Worm (Caenorhabditis elegans) whole organism, L4 larva: ENCODE data around the gene C14E2.4.

Source experiments
- F44E2.7 ChIP-seq: fragments of 200-800 bp; sonication (Bioruptor generic); IDR thresholded peaks from 2 replicates; pipeline ENCODE4 v2.1.2; 2022; ENCODE audit warnings: missing genetic modification characterization, missing compliant biosample characterization
- T20F7.1 ChIP-seq: fragments of 200-800 bp; sonication (Bioruptor generic); optimal IDR thresholded peaks from 2 replicates; lab custom pipeline; 2018; ENCODE audit warnings: mild to moderate bottlenecking, missing genetic modification characterization, missing compliant biosample characterization
- Y105C5A.15 ChIP-seq: fragments of 200-800 bp; sonication (Bioruptor generic); IDR thresholded peaks from 2 replicates; pipeline ENCODE4 v1.3.6; 2022; ENCODE audit warnings: missing genetic modification characterization, missing compliant biosample characterization
- Y5F2A.4 ChIP-seq: fragments of 200-800 bp; sonication (Bioruptor generic); optimal IDR thresholded peaks from 2 replicates; lab custom pipeline; 2018; ENCODE audit warnings: mild to moderate bottlenecking, missing genetic modification characterization, missing compliant biosample characterization
- Y75B8A.6 ChIP-seq: fragments of 200-800 bp; sonication (Bioruptor generic); IDR thresholded peaks from 2 replicates; pipeline ENCODE4 v1.3.6; 2022; ENCODE audit warnings: missing genetic modification reagents, missing genetic modification characterization, missing compliant biosample characterization
- aly-2 ChIP-seq: sonication (generic microtip); optimal IDR thresholded peaks from 2 replicates; lab custom pipeline; 2018; ENCODE audit warnings: missing biosample characterization, missing genetic modification characterization
- ama-1 ChIP-seq: fragments of 150-350 bp; optimal IDR thresholded peaks from 2 replicates; lab custom pipeline; 2014; ENCODE audit warnings: inconsistent platforms, mixed read lengths
- arid-1 ChIP-seq: fragments of 200-800 bp; sonication (Bioruptor generic); conservative IDR thresholded peaks from 2 replicates; pipeline ENCODE4 v1.3.6; 2022; ENCODE audit warnings: missing genetic modification reagents, missing genetic modification characterization, missing compliant biosample characterization
- attf-4 ChIP-seq: sonication (generic microtip); optimal IDR thresholded peaks from 3 replicates; lab custom pipeline; 2017; ENCODE audit warnings: missing biosample characterization, missing genetic modification characterization
- ceh-32 ChIP-seq: sonication (generic microtip); optimal IDR thresholded peaks from 2 replicates; lab custom pipeline; 2016; ENCODE audit warnings: mild to moderate bottlenecking, missing genetic modification characterization, missing compliant biosample characterization; ENCODE audit not compliant: poor library complexity
- ces-1 ChIP-seq: fragments of 150-350 bp; sonication (generic microtip); optimal IDR thresholded peaks from 4 replicates; lab custom pipeline; 2014; ENCODE audit warnings: missing biosample characterization, missing genetic modification reagents, missing genetic modification characterization
- cey-2 ChIP-seq: sonication (generic microtip); optimal IDR thresholded peaks from 3 replicates; lab custom pipeline; 2017; ENCODE audit warnings: missing genetic modification characterization, mild to moderate bottlenecking, missing compliant biosample characterization, antibody characterized with exemption, borderline replicate concordance; ENCODE audit not compliant: insufficient read depth
- ctbp-1 ChIP-seq: fragments of 200-800 bp; sonication (Bioruptor generic); IDR thresholded peaks from 2 replicates; pipeline ENCODE4 v1.3.6; 2022; ENCODE audit warnings: missing genetic modification reagents, missing genetic modification characterization, missing compliant biosample characterization
- dmd-9 ChIP-seq: fragments of 200-800 bp; sonication (Bioruptor generic); IDR thresholded peaks from 2 replicates; pipeline ENCODE4 v1.3.6; 2022; ENCODE audit warnings: missing genetic modification reagents, missing genetic modification characterization, missing compliant biosample characterization
- duxl-1 ChIP-seq: sonication (generic microtip); optimal IDR thresholded peaks from 2 replicates; lab custom pipeline; 2016; ENCODE audit warnings: mild to moderate bottlenecking, missing genetic modification characterization, moderate library complexity, missing compliant biosample characterization; ENCODE audit not compliant: poor library complexity
- hlh-30 ChIP-seq: sonication (generic microtip); optimal IDR thresholded peaks from 2 replicates; lab custom pipeline; 2017; ENCODE audit warnings: antibody characterized with exemption, mild to moderate bottlenecking, missing genetic modification characterization, missing compliant biosample characterization; ENCODE audit not compliant: insufficient read depth
- hmg-1.1 ChIP-seq: fragments of 200-800 bp; sonication (Bioruptor generic); IDR thresholded peaks from 2 replicates; pipeline ENCODE4 v1.3.6; 2022; ENCODE audit warnings: missing genetic modification reagents, missing genetic modification characterization, missing compliant biosample characterization
- jun-1 ChIP-seq: fragments of 150-350 bp; optimal IDR thresholded peaks from 2 replicates; lab custom pipeline; 2014; ENCODE audit warnings: missing biosample characterization, missing genetic modification reagents, missing genetic modification characterization
- lim-7 ChIP-seq: fragments of 200-800 bp; sonication (Bioruptor generic); IDR thresholded peaks from 2 replicates; pipeline ENCODE4 v1.3.6; 2022; ENCODE audit warnings: missing genetic modification characterization, missing compliant biosample characterization
- lin-1 ChIP-seq: fragments of 200-800 bp; sonication (Bioruptor generic); IDR thresholded peaks from 2 replicates; pipeline ENCODE4 v1.3.6; 2022; ENCODE audit warnings: missing genetic modification reagents, missing genetic modification characterization, missing compliant biosample characterization
- lin-15B ChIP-seq: fragments of 150-350 bp; sonication (generic microtip); optimal IDR thresholded peaks from 3 replicates; lab custom pipeline; 2014; ENCODE audit warnings: missing biosample characterization, missing genetic modification characterization
- lin-38 ChIP-seq: fragments of 200-800 bp; sonication (Bioruptor generic); IDR thresholded peaks from 2 replicates; pipeline ENCODE4 v1.3.6; 2022; ENCODE audit warnings: missing genetic modification reagents, missing genetic modification characterization, missing compliant biosample characterization
- lin-39 ChIP-seq: fragments of 150-350 bp; optimal IDR thresholded peaks from 2 replicates; lab custom pipeline; 2014; ENCODE audit warnings: missing biosample characterization, missing genetic modification reagents, missing genetic modification characterization
- lir-3 ChIP-seq: sonication (generic microtip); optimal IDR thresholded peaks from 2 replicates; lab custom pipeline; 2016; ENCODE audit warnings: mild to moderate bottlenecking, missing genetic modification characterization, missing compliant biosample characterization
- lsy-2 ChIP-seq, 2 experiments: fragments of 150-350 bp in 1 of 2; sonication (generic microtip) in 1 of 2; optimal IDR thresholded peaks; 2 replicates each; lab custom pipeline; 2014 to 2017; ENCODE audit warnings: missing biosample characterization in 2 of 2, missing genetic modification characterization in 2 of 2
- mdl-1 ChIP-seq, 2 experiments: fragments of 150-350 bp in 1 of 2; sonication (generic microtip) in 1 of 2; optimal IDR thresholded peaks; 2 replicates each; lab custom pipeline; 2014 to 2017; ENCODE audit warnings: missing biosample characterization in 2 of 2, missing genetic modification characterization in 2 of 2
- mep-1 ChIP-seq: fragments of 150-350 bp; sonication (generic microtip); optimal IDR thresholded peaks from 3 replicates; lab custom pipeline; 2014; ENCODE audit warnings: missing biosample characterization, missing genetic modification characterization
- mxl-3 ChIP-seq: fragments of 200-800 bp; sonication (Bioruptor generic); optimal IDR thresholded peaks from 2 replicates; lab custom pipeline; 2018; ENCODE audit warnings: mild to moderate bottlenecking, missing genetic modification characterization, missing compliant biosample characterization
- nhr-10 ChIP-seq: fragments of 150-350 bp; optimal IDR thresholded peaks from 2 replicates; lab custom pipeline; 2014; ENCODE audit warnings: missing biosample characterization, missing genetic modification characterization
- nhr-237 ChIP-seq: sonication (generic microtip); optimal IDR thresholded peaks from 2 replicates; lab custom pipeline; 2017; ENCODE audit warnings: missing biosample characterization, missing genetic modification characterization
- nhr-41 ChIP-seq: fragments of 200-800 bp; sonication (Bioruptor generic); IDR thresholded peaks from 2 replicates; pipeline ENCODE4 v1.3.6; 2022; ENCODE audit warnings: missing genetic modification reagents, missing genetic modification characterization, missing compliant biosample characterization
- nhr-42 ChIP-seq: fragments of 200-800 bp; sonication (Bioruptor generic); IDR thresholded peaks from 2 replicates; pipeline ENCODE4 v1.3.6; 2022; ENCODE audit warnings: missing genetic modification characterization, missing compliant biosample characterization
- nhr-6 ChIP-seq: fragments of 150-350 bp; optimal IDR thresholded peaks from 2 replicates; lab custom pipeline; 2014; ENCODE audit warnings: missing biosample characterization, missing genetic modification characterization
- pha-4 ChIP-seq, 2 experiments: fragments of 150-350 bp in 1 of 2; fragments of 200-800 bp in 1 of 2; sonication (Bioruptor generic) in 1 of 2; IDR thresholded peaks in 1 of 2; optimal IDR thresholded peaks in 1 of 2; 2 replicates each; pipeline versions ENCODE4 v1.3.6 to Lab custom; 2014 to 2022; ENCODE audit warnings: missing genetic modification characterization in 2 of 2, missing genetic modification reagents in 2 of 2, missing biosample characterization in 1 of 2, missing compliant biosample characterization in 1 of 2
- php-3 ChIP-seq: fragments of 200-800 bp; sonication (Bioruptor generic); IDR thresholded peaks from 2 replicates; pipeline ENCODE4 v1.3.6; 2022; ENCODE audit warnings: missing genetic modification reagents, missing genetic modification characterization, missing compliant biosample characterization
- rbr-2 ChIP-seq: sonication (generic microtip); optimal IDR thresholded peaks from 2 replicates; lab custom pipeline; 2016; ENCODE audit warnings: missing genotype, missing genetic modification characterization, missing compliant biosample characterization
- set-16 ChIP-seq: fragments of 200-800 bp; sonication (Bioruptor generic); IDR thresholded peaks from 2 replicates; pipeline ENCODE4 v1.3.6; 2022; ENCODE audit warnings: missing genetic modification reagents, missing genetic modification characterization, missing compliant biosample characterization
- skn-1 ChIP-seq: fragments of 150-350 bp; optimal IDR thresholded peaks from 2 replicates; lab custom pipeline; 2014; ENCODE audit warnings: missing biosample characterization, missing genetic modification characterization
- snpc-1.2 ChIP-seq: fragments of 200-800 bp; sonication (Bioruptor generic); IDR thresholded peaks from 2 replicates; pipeline ENCODE4 v1.3.6; 2022; ENCODE audit warnings: missing genetic modification reagents, missing genetic modification characterization, missing compliant biosample characterization
- snpc-4 ChIP-seq: fragments of 150-350 bp; optimal IDR thresholded peaks from 2 replicates; lab custom pipeline; 2014; ENCODE audit warnings: missing biosample characterization, missing genetic modification characterization
- spr-1 ChIP-seq: sonication (generic microtip); optimal IDR thresholded peaks from 2 replicates; lab custom pipeline; 2016; ENCODE audit warnings: mild to moderate bottlenecking, missing genetic modification characterization, missing compliant biosample characterization
- spr-3 ChIP-seq: fragments of 200-800 bp; sonication (Bioruptor generic); optimal IDR thresholded peaks from 2 replicates; lab custom pipeline; 2018; ENCODE audit warnings: mild to moderate bottlenecking, missing genetic modification characterization, missing compliant biosample characterization
- tra-1 ChIP-seq: fragments of 200-800 bp; sonication (Bioruptor generic); IDR thresholded peaks from 2 replicates; pipeline ENCODE4 v1.3.6; 2022; ENCODE audit warnings: missing genetic modification reagents, missing genetic modification characterization, missing compliant biosample characterization
- unc-62 ChIP-seq, 3 experiments: fragments of 150-350 bp in 1 of 3; sonication (generic microtip); optimal IDR thresholded peaks in 2 of 3; peaks in 1 of 3; 1 replicate in 1 of 3; 2 replicates in 2 of 3; lab custom pipeline; 2014 to 2017; ENCODE audit warnings: missing biosample characterization in 3 of 3, missing genetic modification characterization in 3 of 3, missing genetic modification reagents in 3 of 3, missing genotype in 1 of 3
- zip-11 ChIP-seq: fragments of 200-800 bp; sonication (Bioruptor generic); IDR thresholded peaks from 2 replicates; pipeline ENCODE4 v1.3.6; 2022; ENCODE audit warnings: missing genetic modification characterization, missing compliant biosample characterization
- zip-2 ChIP-seq: fragments of 150-350 bp; optimal IDR thresholded peaks from 2 replicates; lab custom pipeline; 2014; ENCODE audit warnings: missing biosample characterization, missing genetic modification characterization
- ztf-11 ChIP-seq: fragments of 150-350 bp; optimal IDR thresholded peaks from 2 replicates; lab custom pipeline; 2014; ENCODE audit warnings: missing biosample characterization, missing genetic modification characterization

C14E2.4 gene

ce11 chrX:1858616-1859015 lies 37.5 kb upstream of the C14E2.4 start (continued):
- TF ChIP-seq mxl-3 (GFP tag; lab: Kevin White, UChicago) (peak; percentile 0), spr-1 (tag; lab: Kevin White, UChicago) (peak; percentile 51), mep-1 (peak; percentile 73)

- TF ChIP-seq zip-2 (tag; lab: Kevin White, UChicago) (no peak), ces-1 (no peak), jun-1 (tag; lab: Kevin White, UChicago) (no peak), php-3 (GFP tag; lab: Robert Waterston, UW) (no peak), pha-4 (GFP tag; IDR thresholded peaks at IDR 0.05; lab: Robert Waterston, UW) (no peak), pha-4 (tag; optimal IDR thresholded peaks at IDR 0.05; lab: Kevin White, UChicago) (no peak), attf-4 (tag; lab: Kevin White, UChicago) (no peak), unc-62 (GFP tag; optimal IDR thresholded peaks at IDR 0.05 in 1 of 2; lab: Kevin White, UChicago) (no peak), unc-62 (tag; optimal IDR thresholded peaks at IDR 0.05; lab: Kevin White, UChicago) (no peak), ama-1 (lab: Kevin White, UChicago) (no peak), nhr-237 (tag; lab: Kevin White, UChicago) (no peak), spr-3 (GFP tag; lab: Kevin White, UChicago) (no peak), tra-1 (no peak)
Measured at ce11 chrX:1857777-1858176, 36.6 kb upstream of the C14E2.4 start.

ce11 chrX:1856160-1856559 lies 35.0 kb upstream of the C14E2.4 start, which contains the start of gene ceh-39:
Gene ceh-39 (minus strand): TSS chrX:1856172.
- TF ChIP-seq F44E2.7 (no peak), lin-39 (tag; lab: Kevin White, UChicago) (no peak), ceh-32 (no peak), aly-2 (tag; lab: Kevin White, UChicago) (no peak), cey-2 (tag; lab: Kevin White, UChicago) (no peak), nhr-41 (GFP tag; lab: Robert Waterston, UW) (no peak), ctbp-1 (no peak), snpc-1.2 (no peak), duxl-1 (tag; lab: Kevin White, UChicago) (peak; percentile 48), set-16 (GFP tag; lab: Robert Waterston, UW) (peak; percentile 75), hlh-30 (peak; percentile 41), php-3 (GFP tag; lab: Robert Waterston, UW) (no peak), rbr-2 (peak; percentile 69), nhr-42 (GFP tag; lab: Robert Waterston, UW) (0 out of 2 replicates have a peak, but pooled peaks have one; percentile 31), ztf-11 (tag; lab: Kevin White, UChicago) (no peak), hmg-1.1 (GFP tag; lab: Robert Waterston, UW) (peak; percentile 68), lsy-2 (tag; optimal IDR thresholded peaks at IDR 0.05; lab: Kevin White, UChicago) (no peak), zip-11 (no peak), skn-1 (no peak), lir-3 (tag; lab: Kevin White, UChicago) (no peak), nhr-6 (tag; lab: Kevin White, UChicago) (no peak), Y5F2A.4 (GFP tag; lab: Kevin White, UChicago) (no peak), dmd-9 (GFP tag; lab: Robert Waterston, UW) (no peak), nhr-10 (tag; lab: Kevin White, UChicago) (no peak), lin-15B (tag; lab: Kevin White, UChicago) (no peak), T20F7.1 (no peak), Y75B8A.6 (no peak), zip-2 (tag; lab: Kevin White, UChicago) (no peak), mdl-1 (tag; optimal IDR thresholded peaks at IDR 0.05; lab: Kevin White, UChicago) (peak in 1 of 2 experiments; percentile 41), snpc-4 (tag; lab: Kevin White, UChicago) (no peak), Y105C5A.15 (0 out of 2 replicates have a peak, but pooled peaks have one; percentile 8), ama-1 (lab: Kevin White, UChicago) (no peak), lin-38 (GFP tag; lab: Robert Waterston, UW) (peak; percentile 85), lin-1 (GFP tag; lab: Robert Waterston, UW) (no peak), lim-7 (GFP tag; lab: Robert Waterston, UW) (no peak), attf-4 (tag; lab: Kevin White, UChicago) (no peak), arid-1 (GFP tag; lab: Robert Waterston, UW) (no peak)
